Worm (Caenorhabditis elegans) whole organism, L1 larva: ENCODE results near the gene F25B5.3.
A peak's percentile ranks its signal among the peaks of the same experiment; 100 is the strongest.

ENCODE experiments used
- ceh-82 ChIP-seq, 3 experiments: fragments of 150-350 bp in 1 of 3; sonication (generic microtip) in 2 of 3; optimal IDR thresholded peaks; 2 replicates each; lab custom pipeline; 2014 to 2017; ENCODE audit warnings: missing biosample characterization in 3 of 3, missing genetic modification characterization in 3 of 3
- ces-1 ChIP-seq: fragments of 150-350 bp; optimal IDR thresholded peaks from 2 replicates; lab custom pipeline; 2014; ENCODE audit warnings: missing biosample characterization, missing genetic modification reagents, missing genetic modification characterization
- efl-1 ChIP-seq, 4 experiments: fragments of 150-350 bp; optimal IDR thresholded peaks in 3 of 4; peaks in 1 of 4; 1 replicate in 1 of 4; 2 replicates in 3 of 4; lab custom pipeline; 2014; ENCODE audit warnings: missing biosample characterization in 2 of 4, missing genetic modification characterization in 2 of 4, missing genetic modification reagents in 2 of 4
- fos-1 ChIP-seq: fragments of 150-350 bp; optimal IDR thresholded peaks from 2 replicates; lab custom pipeline; 2014; ENCODE audit warnings: missing biosample characterization, missing genetic modification characterization
- irx-1 ChIP-seq: sonication (generic microtip); optimal IDR thresholded peaks from 2 replicates; lab custom pipeline; 2016; ENCODE audit warnings: missing genetic modification characterization, missing compliant biosample characterization
- lin-13 ChIP-seq: fragments of 150-350 bp; optimal IDR thresholded peaks from 2 replicates; lab custom pipeline; 2014; ENCODE audit warnings: missing biosample characterization, missing genetic modification reagents, missing genetic modification characterization
- nhr-19 ChIP-seq: fragments of 200-800 bp; sonication (Bioruptor generic); conservative IDR thresholded peaks from 2 replicates; pipeline ENCODE4 v1.3.6; 2022; ENCODE audit warnings: missing genetic modification characterization, missing compliant biosample characterization
- nhr-237 ChIP-seq: fragments of 150-350 bp; optimal IDR thresholded peaks from 2 replicates; lab custom pipeline; 2014; ENCODE audit warnings: missing biosample characterization, missing genetic modification characterization
- nhr-77 ChIP-seq: fragments of 150-350 bp; optimal IDR thresholded peaks from 2 replicates; lab custom pipeline; 2014; ENCODE audit warnings: missing biosample characterization, missing genetic modification characterization
- unc-130 ChIP-seq: fragments of 150-350 bp; optimal IDR thresholded peaks from 2 replicates; lab custom pipeline; 2017; ENCODE audit warnings: missing biosample characterization, missing genetic modification characterization, inconsistent platforms
- unc-62 ChIP-seq: fragments of 150-350 bp; optimal IDR thresholded peaks from 2 replicates; lab custom pipeline; 2014; ENCODE audit warnings: missing biosample characterization, missing genetic modification reagents, missing genetic modification characterization
- zag-1 ChIP-seq: fragments of 150-350 bp; optimal IDR thresholded peaks from 2 replicates; lab custom pipeline; 2014; ENCODE audit warnings: missing biosample characterization, missing genetic modification characterization

DNA sequence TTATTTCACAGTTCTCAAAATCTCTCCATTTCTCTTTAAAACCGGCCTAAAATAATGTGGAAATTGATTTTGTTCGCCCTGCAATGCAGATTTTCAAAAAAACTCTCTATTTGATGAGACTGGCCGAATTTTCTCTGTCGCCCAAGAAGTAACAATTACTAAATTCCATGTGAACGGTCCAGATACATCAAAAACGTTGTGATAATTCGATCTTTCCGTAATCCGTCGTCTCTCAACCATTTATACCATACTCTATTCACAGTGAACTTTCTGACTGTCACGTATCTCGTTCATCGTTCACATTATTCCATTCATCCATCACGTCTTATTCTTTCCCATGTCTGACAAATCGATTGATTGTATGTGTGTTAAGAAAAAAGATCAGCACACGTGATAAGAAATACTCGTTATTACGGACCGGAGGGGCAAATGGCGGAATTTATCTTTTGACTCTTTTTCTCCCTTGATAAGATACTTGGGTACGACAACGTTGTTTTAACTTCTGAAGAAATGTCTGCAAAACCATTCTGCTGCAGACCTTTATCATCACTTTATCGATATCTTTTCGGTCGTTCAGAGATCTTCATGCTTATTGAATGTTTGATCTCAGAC is 27.5 kb upstream of the F25B5.3 start:
- TF ChIP-seq zag-1, result no peak
- peak; percentile 54 for TF ChIP-seq nhr-19 (GFP tag; lab: Robert Waterston, UW)
- no peak for TF ChIP-seq irx-1 (tag; lab: Kevin White, UChicago)
- no peak for TF ChIP-seq lin-13 (GFP tag; lab: Kevin White, UChicago)
- no peak for TF ChIP-seq ces-1 (GFP tag; lab: Kevin White, UChicago)
- TF ChIP-seq fos-1 (tag; lab: Kevin White, UChicago), result no peak
- no peak for TF ChIP-seq nhr-237 (tag; lab: Kevin White, UChicago)
- no peak for TF ChIP-seq nhr-77 (tag; lab: Kevin White, UChicago)
- no peak for TF ChIP-seq ceh-82 (tag; optimal IDR thresholded peaks at IDR 0.05; lab: Kevin White, UChicago)
- TF ChIP-seq efl-1 (optimal IDR thresholded peaks at IDR 0.05; lab: Kevin White, UChicago), result no peak
- TF ChIP-seq efl-1 (GFP tag; optimal IDR thresholded peaks at IDR 0.05 in 1 of 2; lab: Kevin White, UChicago), result peak in 1 of 2 experiments; percentile 92
- no peak for TF ChIP-seq unc-62 (GFP tag; lab: Kevin White, UChicago)
- no peak for TF ChIP-seq unc-130 (tag; lab: Kevin White, UChicago)
